Fruit fly (Drosophila melanogaster): Measurements from ENCODE around the gene Sar1.

DNA sequence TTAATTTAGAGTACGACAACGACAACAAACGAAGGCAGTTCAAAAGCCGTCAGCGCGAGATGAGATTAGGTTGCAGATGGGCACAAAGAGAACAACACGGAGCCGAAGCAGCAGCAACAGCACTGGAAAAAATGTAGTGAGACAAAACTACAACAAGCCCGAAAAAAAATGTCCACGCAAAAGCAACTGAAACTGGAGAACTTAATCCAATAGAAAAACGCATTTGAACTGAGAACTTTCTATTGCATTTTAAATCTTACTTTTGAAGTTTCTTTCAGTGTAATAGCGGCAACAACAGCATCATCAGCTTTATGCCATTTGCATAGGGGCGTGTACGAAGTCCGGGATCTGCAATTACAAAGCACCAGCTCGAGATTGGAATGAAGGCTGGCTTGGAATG is 17.0 kb upstream of the Sar1 start:
- TF ChIP-seq psq (optimal IDR thresholded peaks at IDR 0.05) (no peak), ttk (optimal IDR thresholded peaks at IDR 0.05) (no peak), Sin3A (optimal IDR thresholded peaks at IDR 0.05) (no peak), insv (optimal IDR thresholded peaks at IDR 0.05) (no peak), h (optimal IDR thresholded peaks at IDR 0.05) (no peak)
